Worm (Caenorhabditis elegans) whole organism, L4/young adult: Measurements from ENCODE around the gene pam-1.

ENCODE experiments used
- W03F9.2 ChIP-seq: fragments of 150-350 bp; optimal IDR thresholded peaks from 2 replicates; lab custom pipeline; 2014; ENCODE audit warnings: missing biosample characterization, missing genetic modification characterization
- dao-5 ChIP-seq: sonication (generic microtip); optimal IDR thresholded peaks from 2 replicates; lab custom pipeline; 2016; ENCODE audit warnings: missing genotype, missing genetic modification characterization, moderate library complexity, missing compliant biosample characterization
- him-1 ChIP-seq: sonication (generic microtip); optimal IDR thresholded peaks from 2 replicates; lab custom pipeline; 2016; ENCODE audit warnings: missing genotype, missing genetic modification reagents, missing genetic modification characterization, missing compliant biosample characterization

DNA sequence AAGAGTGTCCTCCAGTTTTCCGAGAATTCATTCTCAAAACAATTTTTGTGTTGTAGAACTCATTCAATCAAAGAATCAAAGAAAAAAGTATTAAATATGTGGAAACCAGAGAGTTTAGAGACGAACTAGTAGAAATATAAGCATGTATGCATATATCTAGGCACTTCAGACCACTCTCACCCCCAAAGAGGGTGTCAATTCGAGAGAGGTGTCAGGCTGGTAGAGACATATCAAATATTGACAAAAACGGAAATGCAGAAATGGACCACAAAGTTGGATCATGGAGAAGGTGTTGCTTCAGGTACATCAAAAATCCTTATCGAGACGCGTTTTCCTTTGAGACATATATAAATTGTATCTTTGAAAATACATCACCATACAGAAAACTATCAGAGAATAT lies 26.9 kb downstream of the pam-1 start:
- TF ChIP-seq W03F9.2 (tag; lab: Kevin White, UChicago) (no peak), dao-5 (no peak), him-1 (no peak)
